Fruit fly (Drosophila melanogaster) whole organism, embryonic: Measurements from ENCODE around the gene Cp16.

Source experiments
- Antp ChIP-seq: fragments of 200-800 bp; sonication (Bioruptor generic); optimal IDR thresholded peaks from 3 replicates; lab custom pipeline; 2016; ENCODE audit warnings: missing biosample characterization, missing genetic modification characterization
- Asciz ChIP-seq: fragments of 200-800 bp; sonication (Bioruptor generic); optimal IDR thresholded peaks from 2 replicates; lab custom pipeline; 2017; ENCODE audit warnings: missing biosample characterization, mild to moderate bottlenecking, missing genetic modification characterization, missing genetic modification reagents
- C15 ChIP-seq: fragments of 200-800 bp; sonication (Bioruptor generic); IDR thresholded peaks from 3 replicates; pipeline ENCODE4 v1.3.6; 2022; ENCODE audit warnings: missing biosample characterization, missing genetic modification characterization
- CG1024 ChIP-seq: fragments of 200-800 bp; sonication (Bioruptor generic); IDR thresholded peaks from 2 replicates; pipeline ENCODE4 v1.3.6; 2022; ENCODE audit warnings: missing biosample characterization, missing genetic modification characterization
- CG13624 ChIP-seq: fragments of 200-800 bp; sonication (Bioruptor generic); optimal IDR thresholded peaks from 2 replicates; lab custom pipeline; 2016; ENCODE audit warnings: missing biosample characterization, missing genetic modification characterization
- CG17186 ChIP-seq: fragments of 200-800 bp; sonication (Bioruptor generic); optimal IDR thresholded peaks from 3 replicates; lab custom pipeline; 2017; ENCODE audit warnings: missing biosample characterization, missing genetic modification reagents, missing genetic modification characterization
- CG17361 ChIP-seq: fragments of 200-800 bp; sonication (Bioruptor generic); IDR thresholded peaks from 3 replicates; pipeline ENCODE4 v1.3.6; 2022; ENCODE audit warnings: missing biosample characterization, missing genetic modification characterization
- CG18599 ChIP-seq: fragments of 200-800 bp; sonication (Bioruptor generic); optimal IDR thresholded peaks from 3 replicates; lab custom pipeline; 2017; ENCODE audit warnings: missing biosample characterization, missing genetic modification characterization, mild to moderate bottlenecking, moderate library complexity, missing genetic modification reagents
- CG2678 ChIP-seq: fragments of 200-800 bp; sonication (Bioruptor generic); optimal IDR thresholded peaks from 3 replicates; lab custom pipeline; 2019; ENCODE audit warnings: missing biosample characterization, mild to moderate bottlenecking, missing genetic modification characterization, moderate library complexity
- CG31365 ChIP-seq: fragments of 200-800 bp; sonication (Bioruptor generic); optimal IDR thresholded peaks from 2 replicates; lab custom pipeline; 2018; ENCODE audit warnings: missing biosample characterization, mild to moderate bottlenecking, missing genetic modification characterization
- CG32767 ChIP-seq: fragments of 200-800 bp; sonication (Bioruptor generic); IDR thresholded peaks from 2 replicates; pipeline ENCODE4 v1.3.6; 2022; ENCODE audit warnings: missing biosample characterization, missing genetic modification characterization
- CG34224 ChIP-seq: fragments of 200-800 bp; sonication (Bioruptor generic); IDR thresholded peaks from 3 replicates; pipeline ENCODE4 v1.3.6; 2022; ENCODE audit warnings: missing biosample characterization, missing genetic modification characterization; ENCODE audit not compliant: partially characterized antibody
- CG4360 ChIP-seq: fragments of 200-800 bp; sonication (Bioruptor generic); IDR thresholded peaks from 2 replicates; pipeline ENCODE4 v1.3.6; 2022; ENCODE audit warnings: missing biosample characterization, missing genetic modification characterization
- CG7271 ChIP-seq: fragments of 200-800 bp; sonication (Bioruptor generic); optimal IDR thresholded peaks from 2 replicates; lab custom pipeline; 2018; ENCODE audit warnings: missing biosample characterization, mild to moderate bottlenecking, missing genetic modification characterization, moderate library complexity
- CG7987 ChIP-seq: fragments of 200-800 bp; sonication (Bioruptor generic); optimal IDR thresholded peaks from 2 replicates; lab custom pipeline; 2018; ENCODE audit warnings: missing biosample characterization, mild to moderate bottlenecking, missing genetic modification characterization, moderate library complexity
- CG8290 ChIP-seq, 3 experiments: fragments of 200-800 bp; sonication (Bioruptor generic); optimal IDR thresholded peaks; 2 replicates each; lab custom pipeline; 2016 to 2019; ENCODE audit warnings: missing biosample characterization in 3 of 3, missing genetic modification characterization in 3 of 3, mild to moderate bottlenecking in 2 of 3, moderate library complexity in 1 of 3
- CG9932 ChIP-seq: fragments of 200-800 bp; sonication (Bioruptor generic); IDR thresholded peaks from 2 replicates; pipeline ENCODE4 v1.3.6; 2022; ENCODE audit warnings: missing biosample characterization, missing genetic modification characterization
- CkIIα-i1 ChIP-seq: fragments of 200-800 bp; sonication (Bioruptor generic); IDR thresholded peaks from 2 replicates; pipeline ENCODE4 v1.3.6; 2022; ENCODE audit warnings: missing biosample characterization, missing genetic modification characterization
- Dfd ChIP-seq, 2 experiments: fragments of >200 bp; optimal IDR thresholded peaks; 2 replicates each; lab custom pipeline; 2017; ENCODE audit warnings: missing biosample characterization in 2 of 2, missing genetic modification characterization in 2 of 2
- HHEX ChIP-seq: fragments of 200-800 bp; sonication (Bioruptor generic); optimal IDR thresholded peaks from 3 replicates; lab custom pipeline; 2017; ENCODE audit warnings: missing biosample characterization, mild to moderate bottlenecking, missing genetic modification characterization, missing genetic modification reagents
- HLH54F ChIP-seq: fragments of 200-800 bp; sonication (Bioruptor generic); optimal IDR thresholded peaks from 3 replicates; lab custom pipeline; 2016; ENCODE audit warnings: missing biosample characterization, missing genetic modification characterization
- NC2β ChIP-seq: fragments of 200-800 bp; sonication (Bioruptor generic); optimal IDR thresholded peaks from 2 replicates; lab custom pipeline; 2016; ENCODE audit warnings: missing biosample characterization, missing genetic modification characterization
- NFAT ChIP-seq: fragments of 200-800 bp; sonication (Bioruptor generic); IDR thresholded peaks from 2 replicates; pipeline ENCODE4 v1.3.6; 2022; ENCODE audit warnings: missing biosample characterization, missing genetic modification characterization
- Nf-YB ChIP-seq: fragments of 200-800 bp; sonication (Bioruptor generic); optimal IDR thresholded peaks from 3 replicates; lab custom pipeline; 2019; ENCODE audit warnings: missing biosample characterization, mild to moderate bottlenecking, missing genetic modification characterization, moderate library complexity
- Sin3A ChIP-seq: fragments of >200 bp; optimal IDR thresholded peaks from 2 replicates; lab custom pipeline; 2018
- Sry-δ ChIP-seq: fragments of 200-800 bp; sonication (Bioruptor generic); optimal IDR thresholded peaks from 2 replicates; lab custom pipeline; 2016; ENCODE audit warnings: missing biosample characterization, missing genetic modification characterization
- Stat92E ChIP-seq, 3 experiments: fragments of >200 bp in 2 of 3; fragments of 200-800 bp in 1 of 3; sonication (Bioruptor generic) in 1 of 3; optimal IDR thresholded peaks; 2 replicates each; lab custom pipeline; 2017 to 2019; ENCODE audit warnings: missing biosample characterization in 3 of 3, missing genetic modification characterization in 3 of 3, mild to moderate bottlenecking in 1 of 3, moderate library complexity in 1 of 3
- TFAM ChIP-seq: fragments of 200-800 bp; sonication (Bioruptor generic); optimal IDR thresholded peaks from 2 replicates; lab custom pipeline; 2017; ENCODE audit warnings: missing biosample characterization, missing genetic modification characterization, inconsistent platforms
- ap ChIP-seq: fragments of 200-800 bp; sonication (Bioruptor generic); IDR thresholded peaks from 2 replicates; pipeline ENCODE4 v1.3.6; 2022; ENCODE audit warnings: missing biosample characterization, missing genetic modification characterization
- cad ChIP-seq: fragments of >200 bp; optimal IDR thresholded peaks from 2 replicates; lab custom pipeline; 2017; ENCODE audit warnings: missing biosample characterization, missing genetic modification characterization
- crol ChIP-seq: fragments of 200-800 bp; sonication (Bioruptor generic); IDR thresholded peaks from 2 replicates; pipeline ENCODE4 v1.3.6; 2022; ENCODE audit warnings: missing biosample characterization, missing genetic modification characterization
- danr ChIP-seq: fragments of 200-800 bp; sonication (Bioruptor generic); IDR thresholded peaks from 2 replicates; pipeline ENCODE4 v1.3.6; 2022; ENCODE audit warnings: missing biosample characterization, missing genetic modification characterization
- ftz-f1 ChIP-seq: fragments of 200-800 bp; sonication (Bioruptor generic); optimal IDR thresholded peaks from 2 replicates; lab custom pipeline; 2016; ENCODE audit warnings: missing biosample characterization, missing genetic modification characterization
- inv ChIP-seq: fragments of 200-800 bp; sonication (Bioruptor generic); IDR thresholded peaks from 2 replicates; pipeline ENCODE4 v1.3.6; 2022; ENCODE audit warnings: missing biosample characterization, missing genetic modification characterization; ENCODE audit not compliant: partially characterized antibody
- lola ChIP-seq, 3 experiments: fragments of >200 bp in 2 of 3; fragments of 200-800 bp in 1 of 3; sonication (Bioruptor generic) in 1 of 3; optimal IDR thresholded peaks; 2 replicates each; lab custom pipeline; 2017 to 2019; ENCODE audit warnings: missing biosample characterization in 3 of 3, missing genetic modification characterization in 3 of 3, mild to moderate bottlenecking in 1 of 3, moderate library complexity in 1 of 3
- odd ChIP-seq: fragments of 200-800 bp; sonication (Bioruptor generic); optimal IDR thresholded peaks from 2 replicates; lab custom pipeline; 2017; ENCODE audit warnings: missing biosample characterization, mild to moderate bottlenecking, missing genetic modification characterization
- pzg ChIP-seq: fragments of 200-800 bp; sonication (Bioruptor generic); optimal IDR thresholded peaks from 3 replicates; lab custom pipeline; 2018; ENCODE audit warnings: missing biosample characterization, mild to moderate bottlenecking, missing genetic modification characterization, moderate library complexity
- ro ChIP-seq: fragments of 200-800 bp; sonication (Bioruptor generic); IDR thresholded peaks from 2 replicates; pipeline ENCODE4 v1.3.6; 2022; ENCODE audit warnings: missing biosample characterization, missing genetic modification characterization
- sc ChIP-seq, 3 experiments: fragments of >200 bp in 2 of 3; fragments of 200-800 bp in 1 of 3; sonication (Bioruptor generic) in 1 of 3; optimal IDR thresholded peaks; 2 replicates in 2 of 3; 3 replicates in 1 of 3; lab custom pipeline; 2017; ENCODE audit warnings: mild to moderate bottlenecking in 1 of 3, missing biosample characterization in 1 of 3, missing genetic modification characterization in 1 of 3, missing genetic modification reagents in 1 of 3
- sd ChIP-seq: fragments of 200-800 bp; sonication (Bioruptor generic); optimal IDR thresholded peaks from 3 replicates; lab custom pipeline; 2018; ENCODE audit warnings: missing biosample characterization, mild to moderate bottlenecking, missing genetic modification characterization, moderate library complexity
- sens ChIP-seq: fragments of 200-800 bp; sonication (Bioruptor generic); peaks from one replicate; lab custom pipeline; 2016; ENCODE audit warnings: missing biosample characterization, missing genetic modification characterization
- sim ChIP-seq: fragments of 200-800 bp; sonication (Bioruptor generic); IDR thresholded peaks from 2 replicates; pipeline ENCODE4 v1.3.6; 2022; ENCODE audit warnings: missing biosample characterization, missing genetic modification characterization
- so ChIP-seq: fragments of 200-800 bp; sonication (Bioruptor generic); IDR thresholded peaks from 3 replicates; pipeline ENCODE4 v1.3.6; 2022; ENCODE audit warnings: missing biosample characterization, missing genetic modification characterization
- sug ChIP-seq: fragments of 200-800 bp; optimal IDR thresholded peaks from 2 replicates; lab custom pipeline; 2019; ENCODE audit warnings: missing biosample characterization, mild to moderate bottlenecking, missing genetic modification characterization, moderate library complexity
- tio ChIP-seq: fragments of 200-800 bp; sonication (Bioruptor generic); optimal IDR thresholded peaks from 2 replicates; lab custom pipeline; 2017; ENCODE audit warnings: missing biosample characterization, missing genetic modification characterization, inconsistent platforms
- tna ChIP-seq: fragments of 200-800 bp; sonication (Bioruptor generic); IDR thresholded peaks from 2 replicates; pipeline ENCODE4 v1.3.6; 2022; ENCODE audit warnings: missing biosample characterization, missing genetic modification characterization; ENCODE audit not compliant: partially characterized antibody
- ttk ChIP-seq: fragments of 200-800 bp; sonication (Bioruptor generic); IDR thresholded peaks from 2 replicates; pipeline ENCODE4 v2.1.2; 2022; ENCODE audit warnings: missing biosample characterization, missing genetic modification characterization
- z ChIP-seq: fragments of 200-800 bp; sonication (Bioruptor generic); IDR thresholded peaks from 3 replicates; pipeline ENCODE4 v1.3.6; 2022; ENCODE audit warnings: missing biosample characterization, missing genetic modification characterization
- zf30C ChIP-seq: fragments of 200-800 bp; sonication (Bioruptor generic); optimal IDR thresholded peaks from 3 replicates; lab custom pipeline; 2018; ENCODE audit warnings: missing biosample characterization, mild to moderate bottlenecking, missing genetic modification characterization

Cp16 gene

dm6 chr3L:8700643-8701208, 31.0 kb upstream of the Cp16 start (continued):
- TF ChIP-seq sim (0 out of 2 replicates have a peak, but pooled peaks have one; percentile 4), CG31365 (peak; percentile 38), Antp (peak; percentile 71), NFAT (GFP tag; lab: Robert Waterston, UW) (no peak), ap (GFP tag; lab: Robert Waterston, UW) (peak; percentile 43), sug (tag; lab: Kevin White, UChicago) (peak; percentile 97), zf30C (GFP tag; lab: Kevin White, UChicago) (peak; percentile 77), CG32767 (peak; percentile 71; the same call in 1 of the 2 replicates), TFAM (no peak), tna (GFP tag; lab: Robert Waterston, UW) (no peak), danr (GFP tag; lab: Robert Waterston, UW) (peak; percentile 61), CkIIα-i1 (GFP tag; lab: Robert Waterston, UW) (0 out of 2 replicates have a peak, but pooled peaks have one; percentile 32), inv (GFP tag; lab: Robert Waterston, UW) (no peak), lola (GFP tag; optimal IDR thresholded peaks at IDR 0.05; lab: Kevin White, UChicago) (peak in 1 of 3 experiments; percentile 67), ro (GFP tag; lab: Robert Waterston, UW) (peak; percentile 50; the same call in 1 of the 2 replicates), ttk (GFP tag; lab: Robert Waterston, UW) (peak; percentile 29; the same call in 1 of the 2 replicates), CG4360 (no peak), HHEX (peak; percentile 79), Asciz (peak; percentile 65), CG7987 (GFP tag; lab: Kevin White, UChicago) (no peak), odd (peak; percentile 67), HLH54F (GFP tag; lab: Kevin White, UChicago) (peak; percentile 81), z (GFP tag; lab: Robert Waterston, UW) (no peak), cad (GFP tag; lab: Kevin White, UChicago) (no peak), CG1024 (GFP tag; lab: Robert Waterston, UW) (0 out of 2 replicates have a peak, but pooled peaks have one; percentile 12), crol (GFP tag; lab: Robert Waterston, UW) (no peak), CG34224 (GFP tag; lab: Robert Waterston, UW) (no peak), Nf-YB (peak; percentile 64), CG9932 (peak; percentile 55; the same call in 1 of the 2 replicates), CG7271 (no peak), Sin3A (no peak), pzg (GFP tag; lab: Kevin White, UChicago) (no peak), tio (peak; percentile 63), ftz-f1 (GFP tag; lab: Kevin White, UChicago) (no peak), NC2β (peak; percentile 58), Sry-δ (GFP tag; lab: Kevin White, UChicago) (peak; percentile 46), CG17361 (GFP tag; lab: Robert Waterston, UW) (peak; percentile 84), Dfd (GFP tag; optimal IDR thresholded peaks at IDR 0.05; lab: Kevin White, UChicago) (no peak), CG17186 (peak; percentile 6), sens (GFP tag; lab: Kevin White, UChicago) (peak; percentile 96), Stat92E (GFP tag; optimal IDR thresholded peaks at IDR 0.05; lab: Kevin White, UChicago) (no peak), C15 (GFP tag; lab: Robert Waterston, UW) (peak; percentile 35; the same call in 1 of the 3 replicates), CG13624 (GFP tag; lab: Kevin White, UChicago) (peak; percentile 84), CG2678 (peak; percentile 89), sd (tag; lab: Kevin White, UChicago) (peak; percentile 55), CG18599 (peak; percentile 90), CG8290 (GFP tag; optimal IDR thresholded peaks at IDR 0.05; lab: Kevin White, UChicago) (peak; percentile 26), CG8290 (tag; optimal IDR thresholded peaks at IDR 0.05; lab: Kevin White, UChicago) (peak in 1 of 2 experiments; percentile 80), so (peak; percentile 33; the same call in 1 of the 3 replicates), sc (optimal IDR thresholded peaks at IDR 0.05; lab: Kevin White, UChicago) (no peak), sc (GFP tag; optimal IDR thresholded peaks at IDR 0.05; lab: Kevin White, UChicago) (no peak)
